Worm (Caenorhabditis elegans) whole organism, L3 larva: ENCODE results near the gene F15A8.1.

ENCODE experiments used
- ceh-9 ChIP-seq: sonication (generic microtip); optimal IDR thresholded peaks from 2 replicates; lab custom pipeline; 2018; ENCODE audit warnings: missing biosample characterization, missing genetic modification characterization
- elt-3 ChIP-seq, 3 experiments: fragments of 150-350 bp in 1 of 3; sonication (generic microtip) in 2 of 3; optimal IDR thresholded peaks; 2 replicates in 2 of 3; 4 replicates in 1 of 3; lab custom pipeline; 2014 to 2017; ENCODE audit warnings: missing biosample characterization in 3 of 3, missing genetic modification characterization in 3 of 3
- eor-1 ChIP-seq, 2 experiments: fragments of 150-350 bp; optimal IDR thresholded peaks; 2 replicates each; lab custom pipeline; 2014 to 2018; ENCODE audit warnings: missing biosample characterization in 2 of 2, missing genetic modification characterization in 2 of 2
- fos-1 ChIP-seq: fragments of 150-350 bp; optimal IDR thresholded peaks from 2 replicates; lab custom pipeline; 2014; ENCODE audit warnings: missing biosample characterization, missing genetic modification characterization
- lin-39 ChIP-seq: fragments of 150-350 bp; optimal IDR thresholded peaks from 2 replicates; lab custom pipeline; 2018; ENCODE audit warnings: missing biosample characterization, missing genetic modification reagents, missing genetic modification characterization
- lsy-12 ChIP-seq: sonication (generic microtip); optimal IDR thresholded peaks from 2 replicates; lab custom pipeline; 2016; ENCODE audit warnings: mild to moderate bottlenecking, missing genetic modification characterization, missing compliant biosample characterization
- mdl-1 ChIP-seq: fragments of 150-350 bp; optimal IDR thresholded peaks from 2 replicates; lab custom pipeline; 2014; ENCODE audit warnings: missing biosample characterization, missing genetic modification characterization
- nfya-1 ChIP-seq: sonication (generic microtip); optimal IDR thresholded peaks from 2 replicates; lab custom pipeline; 2017; ENCODE audit warnings: missing genetic modification characterization, mild to moderate bottlenecking, missing compliant biosample characterization, antibody characterized with exemption, moderate library complexity; ENCODE audit not compliant: insufficient read depth
- nhr-11 ChIP-seq: fragments of 150-350 bp; optimal IDR thresholded peaks from 2 replicates; lab custom pipeline; 2014; ENCODE audit warnings: missing biosample characterization, missing genetic modification characterization
- nhr-23 ChIP-seq: fragments of 150-350 bp; optimal IDR thresholded peaks from 2 replicates; lab custom pipeline; 2014; ENCODE audit warnings: missing biosample characterization, missing genetic modification reagents, missing genetic modification characterization
- nhr-76 ChIP-seq: fragments of 150-350 bp; sonication (generic microtip); optimal IDR thresholded peaks from 5 replicates; lab custom pipeline; 2014; ENCODE audit warnings: missing biosample characterization, missing genetic modification characterization

Gene F15A8.1

DNA sequence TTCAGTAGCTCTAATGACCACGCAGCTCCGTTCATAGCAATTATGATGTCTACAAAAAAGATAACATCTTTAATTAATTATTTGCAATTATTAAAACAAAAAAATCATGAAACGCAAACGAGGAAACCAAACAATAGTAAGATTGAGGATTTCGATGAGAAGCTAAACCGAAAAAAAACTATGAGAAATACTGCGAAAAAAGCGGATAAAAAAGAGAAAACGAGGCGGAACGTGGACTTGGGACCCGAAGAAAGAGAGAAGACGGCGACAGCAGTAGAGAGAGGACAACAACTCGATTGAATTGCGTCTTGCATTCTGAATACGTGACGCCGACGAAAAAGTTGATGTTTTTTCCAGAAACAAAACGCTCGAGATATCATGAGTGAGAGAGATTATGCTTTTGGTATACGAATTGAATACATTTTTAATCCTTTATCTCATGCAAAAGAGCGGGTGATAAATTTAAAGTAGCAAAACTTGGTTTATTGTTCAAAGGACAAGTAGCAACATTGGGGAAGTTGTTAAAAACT is 48.1 kb downstream of the F15A8.1 start, which contains the start of gene ncr-1:
Gene ncr-1, minus strand, starts transcription at position 51 of the 530 bp plus-strand sequence.
- TF ChIP-seq lin-39 (peak; percentile 13), elt-3 (tag; optimal IDR thresholded peaks at IDR 0.05; lab: Kevin White, UChicago) (no peak), nhr-11 (tag; lab: Kevin White, UChicago) (no peak), lsy-12 (tag; lab: Kevin White, UChicago) (no peak), ceh-9 (no peak), nhr-76 (no peak), eor-1 (tag; optimal IDR thresholded peaks at IDR 0.05; lab: Kevin White, UChicago) (no peak), nhr-23 (tag; lab: Kevin White, UChicago) (no peak)
- TF ChIP-seq, all 47 proteins: peak for 1

DNA sequence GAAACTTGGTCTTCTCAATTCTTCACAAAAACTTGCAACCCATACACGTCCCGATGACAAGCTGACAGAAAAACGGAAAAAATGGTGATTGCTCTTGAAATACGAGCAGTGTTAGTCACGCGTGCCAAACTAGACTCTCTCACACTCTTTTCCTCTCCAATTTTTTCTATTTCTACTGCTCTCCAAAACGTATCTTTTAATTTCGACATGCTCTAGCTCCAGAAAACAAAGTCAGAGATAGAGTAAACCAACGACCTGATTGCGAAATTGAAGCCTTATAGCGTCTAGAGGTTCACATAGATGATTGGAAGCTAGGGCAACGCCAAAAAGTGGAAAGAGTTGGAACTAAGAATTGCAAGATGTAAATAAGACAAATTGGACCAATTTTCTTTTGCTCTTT is 49.7 kb downstream of the F15A8.1 start:
- TF ChIP-seq mdl-1 (tag; lab: Kevin White, UChicago) (no peak), nhr-11 (tag; lab: Kevin White, UChicago) (peak; percentile 71), fos-1 (tag; lab: Kevin White, UChicago) (no peak), nfya-1 (tag; lab: Kevin White, UChicago) (peak; percentile 45)
